Worm (Caenorhabditis elegans) whole organism, young adult: ENCODE results near the gene gldi-7.

ENCODE experiments used
- B0336.3 ChIP-seq: fragments of 200-800 bp; sonication (Bioruptor generic); IDR thresholded peaks from 2 replicates; pipeline ENCODE4 v1.3.6; 2022; ENCODE audit warnings: missing genetic modification characterization, missing compliant biosample characterization
- D2030.7 ChIP-seq: fragments of 200-800 bp; sonication (Bioruptor generic); IDR thresholded peaks from 2 replicates; pipeline ENCODE4 v1.3.6; 2022; ENCODE audit warnings: missing genetic modification reagents, missing genetic modification characterization, missing compliant biosample characterization
- F10E7.11 ChIP-seq: sonication (generic microtip); optimal IDR thresholded peaks from 2 replicates; lab custom pipeline; 2017; ENCODE audit warnings: mild to moderate bottlenecking, missing genetic modification characterization, moderate library complexity, missing compliant biosample characterization
- F23B12.7 ChIP-seq: sonication (generic microtip); optimal IDR thresholded peaks from 2 replicates; lab custom pipeline; 2017; ENCODE audit warnings: missing genetic modification characterization, mild to moderate bottlenecking, missing compliant biosample characterization, antibody characterized with exemption, moderate library complexity; ENCODE audit not compliant: insufficient read depth
- F39B2.1 ChIP-seq: fragments of 200-800 bp; sonication (Bioruptor generic); IDR thresholded peaks from 2 replicates; pipeline ENCODE4 v1.3.6; 2022; ENCODE audit warnings: missing genetic modification reagents, missing genetic modification characterization, missing compliant biosample characterization
- F55B11.4 ChIP-seq: sonication (generic microtip); optimal IDR thresholded peaks from 2 replicates; lab custom pipeline; 2016; ENCODE audit warnings: missing compliant biosample characterization, missing genetic modification characterization, borderline replicate concordance; ENCODE audit not compliant: insufficient read depth
- K11D2.4 ChIP-seq: fragments of 200-800 bp; sonication (Bioruptor generic); IDR thresholded peaks from 2 replicates; pipeline ENCODE4 v1.3.6; 2022; ENCODE audit warnings: missing genetic modification reagents, missing genetic modification characterization, missing compliant biosample characterization
- T26A5.8 ChIP-seq: sonication (generic microtip); optimal IDR thresholded peaks from 2 replicates; lab custom pipeline; 2016; ENCODE audit warnings: missing genetic modification characterization, missing compliant biosample characterization
- Y53F4B.3 ChIP-seq: fragments of 200-800 bp; sonication (Bioruptor generic); IDR thresholded peaks from 2 replicates; pipeline ENCODE4 v1.3.6; 2022; ENCODE audit warnings: missing genetic modification reagents, missing genetic modification characterization, missing compliant biosample characterization
- Y56A3A.18 ChIP-seq: fragments of 200-800 bp; sonication (Bioruptor generic); IDR thresholded peaks from 2 replicates; pipeline ENCODE4 v1.3.6; 2022; ENCODE audit warnings: missing genetic modification reagents, missing genetic modification characterization, missing compliant biosample characterization
- aptf-2 ChIP-seq: fragments of 200-800 bp; sonication (Bioruptor generic); conservative IDR thresholded peaks from 2 replicates; pipeline ENCODE4 v1.3.6; 2022; ENCODE audit warnings: missing genetic modification reagents, missing genetic modification characterization, missing compliant biosample characterization
- attf-3 ChIP-seq: fragments of 200-800 bp; sonication (Bioruptor generic); conservative IDR thresholded peaks from 2 replicates; pipeline ENCODE4 v1.3.6; 2022; ENCODE audit warnings: missing genetic modification reagents, missing genetic modification characterization, missing compliant biosample characterization
- bed-2 ChIP-seq: fragments of 200-800 bp; sonication (Bioruptor generic); IDR thresholded peaks from 2 replicates; pipeline ENCODE4 v1.3.6; 2022; ENCODE audit warnings: missing genetic modification reagents, missing genetic modification characterization, missing compliant biosample characterization
- ccch-3 ChIP-seq: fragments of 200-800 bp; sonication (Bioruptor generic); optimal IDR thresholded peaks from 2 replicates; lab custom pipeline; 2018; ENCODE audit warnings: mild to moderate bottlenecking, missing genetic modification characterization, missing compliant biosample characterization
- cebp-1 ChIP-seq, 2 experiments: fragments of 200-800 bp in 1 of 2; sonication (Bioruptor generic) in 1 of 2; sonication (generic microtip) in 1 of 2; IDR thresholded peaks in 1 of 2; optimal IDR thresholded peaks in 1 of 2; 2 replicates each; pipeline versions ENCODE4 v1.3.6 to Lab custom; 2017 to 2022; ENCODE audit warnings: missing compliant biosample characterization in 2 of 2, missing genetic modification characterization in 2 of 2, mild to moderate bottlenecking in 1 of 2, missing genetic modification reagents in 1 of 2, moderate library complexity in 1 of 2
- ceh-79 ChIP-seq: sonication (generic microtip); optimal IDR thresholded peaks from 2 replicates; lab custom pipeline; 2017; ENCODE audit warnings: mild to moderate bottlenecking, missing genetic modification characterization, missing compliant biosample characterization
- dox-1 ChIP-seq: fragments of 200-800 bp; sonication (Bioruptor generic); IDR thresholded peaks from 2 replicates; pipeline ENCODE4 v1.3.6; 2022; ENCODE audit warnings: missing genetic modification reagents, missing genetic modification characterization, missing compliant biosample characterization
- ekl-4 ChIP-seq: fragments of 200-800 bp; sonication (Bioruptor generic); IDR thresholded peaks from 2 replicates; pipeline ENCODE4 v1.3.6; 2022; ENCODE audit warnings: missing genetic modification reagents, missing genetic modification characterization, missing compliant biosample characterization
- ets-4 ChIP-seq: fragments of 200-800 bp; sonication (Bioruptor generic); optimal IDR thresholded peaks from 2 replicates; lab custom pipeline; 2018; ENCODE audit warnings: mild to moderate bottlenecking, missing genetic modification characterization, missing compliant biosample characterization
- hlh-12 ChIP-seq: sonication (generic microtip); optimal IDR thresholded peaks from 2 replicates; lab custom pipeline; 2016; ENCODE audit warnings: missing genetic modification characterization, missing compliant biosample characterization
- hlh-26 ChIP-seq: fragments of 200-800 bp; sonication (Bioruptor generic); conservative IDR thresholded peaks from 2 replicates; pipeline ENCODE4 v1.3.6; 2022; ENCODE audit warnings: missing genetic modification reagents, missing genetic modification characterization, missing compliant biosample characterization
- hmg-1.2 ChIP-seq: fragments of 200-800 bp; sonication (Bioruptor generic); IDR thresholded peaks from 2 replicates; pipeline ENCODE4 v1.3.6; 2022; ENCODE audit warnings: missing genetic modification reagents, missing genetic modification characterization, missing compliant biosample characterization
- hmg-20 ChIP-seq: fragments of 200-800 bp; sonication (Bioruptor generic); IDR thresholded peaks from 2 replicates; pipeline ENCODE4 v1.3.6; 2022; ENCODE audit warnings: missing genetic modification reagents, missing genetic modification characterization, missing compliant biosample characterization
- hsf-1 ChIP-seq: fragments of 200-800 bp; sonication (Bioruptor generic); IDR thresholded peaks from 2 replicates; pipeline ENCODE4 v1.3.6; 2022; ENCODE audit warnings: missing genetic modification reagents, missing genetic modification characterization, missing compliant biosample characterization
- lag-1 ChIP-seq: fragments of 200-800 bp; sonication (Bioruptor generic); IDR thresholded peaks from 2 replicates; pipeline ENCODE4 v1.3.6; 2022; ENCODE audit warnings: missing genetic modification reagents, missing genetic modification characterization, missing compliant biosample characterization
- lin-26 ChIP-seq: fragments of 200-800 bp; sonication (Bioruptor generic); IDR thresholded peaks from 2 replicates; pipeline ENCODE4 v1.3.6; 2022; ENCODE audit warnings: missing genetic modification reagents, missing genetic modification characterization, missing compliant biosample characterization
- lin-54 ChIP-seq: fragments of 200-800 bp; sonication (Bioruptor generic); optimal IDR thresholded peaks from 2 replicates; lab custom pipeline; 2018; ENCODE audit warnings: mild to moderate bottlenecking, missing genetic modification characterization, missing compliant biosample characterization
- lir-1 ChIP-seq: fragments of 200-800 bp; sonication (Bioruptor generic); conservative IDR thresholded peaks from 2 replicates; pipeline ENCODE4 v1.3.6; 2022; ENCODE audit warnings: missing genetic modification reagents, missing genetic modification characterization, missing compliant biosample characterization
- lsy-27 ChIP-seq: sonication (generic microtip); optimal IDR thresholded peaks from 2 replicates; lab custom pipeline; 2017; ENCODE audit warnings: missing genetic modification characterization, mild to moderate bottlenecking, missing compliant biosample characterization, antibody characterized with exemption, missing genotype, borderline replicate concordance; ENCODE audit not compliant: insufficient read depth
- madf-10 ChIP-seq: sonication (generic microtip); optimal IDR thresholded peaks from 2 replicates; lab custom pipeline; 2016; ENCODE audit warnings: mild to moderate bottlenecking, missing genetic modification characterization, missing compliant biosample characterization
- madf-3 ChIP-seq: fragments of 200-800 bp; sonication (Bioruptor generic); IDR thresholded peaks from 2 replicates; pipeline ENCODE4 v1.3.6; 2022; ENCODE audit warnings: missing genetic modification reagents, missing genetic modification characterization, missing compliant biosample characterization
- mel-28 ChIP-seq: sonication (generic microtip); optimal IDR thresholded peaks from 2 replicates; lab custom pipeline; 2016; ENCODE audit warnings: borderline replicate concordance, mild to moderate bottlenecking, missing genetic modification characterization, missing compliant biosample characterization
- mes-4 ChIP-seq: sonication (generic microtip); optimal IDR thresholded peaks from 2 replicates; lab custom pipeline; 2016; ENCODE audit warnings: missing genotype, missing genetic modification characterization, missing compliant biosample characterization
- nfyb-1 ChIP-seq: fragments of 200-800 bp; sonication (Bioruptor generic); IDR thresholded peaks from 2 replicates; pipeline ENCODE4 v1.3.6; 2022; ENCODE audit warnings: missing genetic modification reagents, missing genetic modification characterization, missing compliant biosample characterization
- nhr-120 ChIP-seq: fragments of 200-800 bp; sonication (Bioruptor generic); IDR thresholded peaks from 2 replicates; pipeline ENCODE4 v1.3.6; 2022; ENCODE audit warnings: missing genetic modification characterization, missing compliant biosample characterization
- nhr-27 ChIP-seq: fragments of 200-800 bp; sonication (Bioruptor generic); optimal IDR thresholded peaks from 2 replicates; lab custom pipeline; 2018; ENCODE audit warnings: mild to moderate bottlenecking, missing genetic modification characterization, moderate library complexity, missing compliant biosample characterization
- nhr-80 ChIP-seq: sonication (generic microtip); optimal IDR thresholded peaks from 2 replicates; lab custom pipeline; 2016; ENCODE audit warnings: missing genetic modification characterization, missing compliant biosample characterization
- pbrm-1 ChIP-seq: fragments of 200-800 bp; sonication (Bioruptor generic); IDR thresholded peaks from 2 replicates; pipeline ENCODE4 v1.3.6; 2022; ENCODE audit warnings: missing genetic modification reagents, missing genetic modification characterization, missing compliant biosample characterization
- rcor-1 ChIP-seq: fragments of 200-800 bp; sonication (Bioruptor generic); IDR thresholded peaks from 2 replicates; pipeline ENCODE4 v1.3.6; 2022; ENCODE audit warnings: missing genetic modification reagents, missing genetic modification characterization, missing compliant biosample characterization
- rpc-1 ChIP-seq, 2 experiments: fragments of 150-350 bp in 1 of 2; sonication (generic microtip) in 1 of 2; optimal IDR thresholded peaks; 2 replicates each; lab custom pipeline; 2014 to 2018; ENCODE audit warnings: missing biosample characterization in 1 of 2, missing genetic modification characterization in 1 of 2, missing genetic modification reagents in 1 of 2, missing genotype in 1 of 2
- snpc-1.3 ChIP-seq: sonication (generic microtip); optimal IDR thresholded peaks from 2 replicates; lab custom pipeline; 2017; ENCODE audit warnings: missing genetic modification characterization, mild to moderate bottlenecking, missing compliant biosample characterization, antibody characterized with exemption, moderate library complexity, missing genotype, missing genetic modification reagents; ENCODE audit not compliant: insufficient read depth
- somi-1 ChIP-seq: fragments of 200-800 bp; sonication (Bioruptor generic); optimal IDR thresholded peaks from 2 replicates; lab custom pipeline; 2018; ENCODE audit warnings: mild to moderate bottlenecking, missing genetic modification characterization, missing compliant biosample characterization
- sptf-2 ChIP-seq: fragments of 200-800 bp; sonication (Bioruptor generic); optimal IDR thresholded peaks from 2 replicates; lab custom pipeline; 2018; ENCODE audit warnings: mild to moderate bottlenecking, missing genetic modification characterization, missing compliant biosample characterization
- tbx-9 ChIP-seq: sonication (generic microtip); optimal IDR thresholded peaks from 2 replicates; lab custom pipeline; 2016; ENCODE audit warnings: borderline replicate concordance, missing genetic modification characterization, inconsistent platforms, missing compliant biosample characterization
- ztf-18 ChIP-seq: sonication (generic microtip); optimal IDR thresholded peaks from 2 replicates; lab custom pipeline; 2016; ENCODE audit warnings: missing genotype, mild to moderate bottlenecking, missing genetic modification characterization, missing compliant biosample characterization
- ztf-22 ChIP-seq: fragments of 200-800 bp; sonication (Bioruptor generic); optimal IDR thresholded peaks from 2 replicates; lab custom pipeline; 2018; ENCODE audit warnings: mild to moderate bottlenecking, missing genetic modification characterization, moderate library complexity, missing compliant biosample characterization
- ztf-26 ChIP-seq: sonication (generic microtip); optimal IDR thresholded peaks from 2 replicates; lab custom pipeline; 2017; ENCODE audit warnings: missing genetic modification characterization, missing compliant biosample characterization

The gldi-7 gene

ce11 chrII:8577509-8578099 lies 46.6 kb upstream of the gldi-7 start, which contains the start of gene F54C9.9 (continued):
- TF ChIP-seq somi-1 (no peak), ets-4 (GFP tag; lab: Kevin White, UChicago) (no peak), sptf-2 (GFP tag; lab: Kevin White, UChicago) (no peak), Y56A3A.18 (no peak), ztf-18 (tag; lab: Kevin White, UChicago) (no peak), ztf-22 (GFP tag; lab: Kevin White, UChicago) (no peak), hlh-12 (no peak), mel-28 (tag; lab: Kevin White, UChicago) (no peak), ccch-3 (GFP tag; lab: Kevin White, UChicago) (no peak), lir-1 (GFP tag; lab: Robert Waterston, UW) (no peak), nfyb-1 (no peak), snpc-1.3 (tag; lab: Kevin White, UChicago) (no peak), cebp-1 (GFP tag; IDR thresholded peaks at IDR 0.05; lab: Robert Waterston, UW) (no peak), cebp-1 (tag; optimal IDR thresholded peaks at IDR 0.05; lab: Kevin White, UChicago) (peak; percentile 39), F23B12.7 (tag; lab: Kevin White, UChicago) (peak; percentile 6), rpc-1 (optimal IDR thresholded peaks at IDR 0.05; lab: Kevin White, UChicago) (no peak), rpc-1 (tag; optimal IDR thresholded peaks at IDR 0.05; lab: Kevin White, UChicago) (peak; percentile 0), hmg-1.2 (GFP tag; lab: Robert Waterston, UW) (peak; percentile 32; the same call in 1 of the 2 replicates), D2030.7 (GFP tag; lab: Robert Waterston, UW) (no peak), mes-4 (no peak), bed-2 (no peak), F39B2.1 (GFP tag; lab: Robert Waterston, UW) (no peak), madf-3 (GFP tag; lab: Robert Waterston, UW) (peak; percentile 74; the same call in 1 of the 2 replicates), B0336.3 (GFP tag; lab: Robert Waterston, UW) (peak; percentile 73; the same call in 1 of the 2 replicates), attf-3 (GFP tag; lab: Robert Waterston, UW) (no peak), nhr-27 (no peak), F55B11.4 (no peak), K11D2.4 (GFP tag; lab: Robert Waterston, UW) (no peak), nhr-120 (no peak), F10E7.11 (tag; lab: Kevin White, UChicago) (no peak), aptf-2 (GFP tag; lab: Robert Waterston, UW) (no peak), hmg-20 (GFP tag; lab: Robert Waterston, UW) (no peak), rcor-1 (GFP tag; lab: Robert Waterston, UW) (peak; percentile 33; the same call in 1 of the 2 replicates), T26A5.8 (tag; lab: Kevin White, UChicago) (no peak), hlh-26 (GFP tag; lab: Robert Waterston, UW) (no peak), ztf-26 (tag; lab: Kevin White, UChicago) (no peak)

ce11 chrII:8575184-8575583 lies 44.2 kb upstream of the gldi-7 start, which contains the start of gene puf-5:
puf-5 (plus strand) TSS chrII:8575541.
- no peak for TF ChIP-seq lin-26 (GFP tag; lab: Robert Waterston, UW)
- TF ChIP-seq D2030.7 (GFP tag; lab: Robert Waterston, UW), result peak; percentile 79
- no peak for TF ChIP-seq madf-10 (tag; lab: Kevin White, UChicago)
- TF ChIP-seq ceh-79, result no peak
- no peak for TF ChIP-seq Y53F4B.3 (GFP tag; lab: Robert Waterston, UW)
- TF ChIP-seq ekl-4 (GFP tag; lab: Robert Waterston, UW), result 0 out of 2 replicates have a peak, but pooled peaks have one; percentile 41
- peak; percentile 65; the same call in 1 of the 2 replicates for TF ChIP-seq hsf-1
- no peak for TF ChIP-seq T26A5.8 (tag; lab: Kevin White, UChicago)
- peak; percentile 44 for TF ChIP-seq lin-54
- TF ChIP-seq pbrm-1 (GFP tag; lab: Robert Waterston, UW), result no peak
- no peak for TF ChIP-seq lag-1 (GFP tag; lab: Robert Waterston, UW)
- TF ChIP-seq tbx-9, result no peak
- TF ChIP-seq hmg-1.2 (GFP tag; lab: Robert Waterston, UW), result no peak
- TF ChIP-seq dox-1, result 0 out of 2 replicates have a peak, but pooled peaks have one; percentile 11
- TF ChIP-seq lsy-27 (tag; lab: Kevin White, UChicago), result no peak
- no peak for TF ChIP-seq nhr-80
